Worm (Caenorhabditis elegans): Measurements from ENCODE around the gene F59C12.4.

ce11 chrX:16597791-16598190, 4.6 kb downstream of the F59C12.4 start:
- no peak for TF ChIP-seq tbx-7 (tag; optimal IDR thresholded peaks at IDR 0.05)
- no peak for TF ChIP-seq elt-2 (tag; optimal IDR thresholded peaks at IDR 0.05)
- TF ChIP-seq dmd-4 (tag; optimal IDR thresholded peaks at IDR 0.05; ENCODE audit: borderline replicate concordance), result no peak
- no peak for TF ChIP-seq ceh-31 (tag; optimal IDR thresholded peaks at IDR 0.05)
- TF ChIP-seq pha-4 (tag; optimal IDR thresholded peaks at IDR 0.05), result no peak
- no peak for TF ChIP-seq tbx-2 (tag; optimal IDR thresholded peaks at IDR 0.05)
- no peak for TF ChIP-seq pha-2 (tag; optimal IDR thresholded peaks at IDR 0.05)
- TF ChIP-seq ama-1 (optimal IDR thresholded peaks at IDR 0.05), result no peak
